Fruit fly (Drosophila melanogaster) whole organism, embryonic: Measurements from ENCODE around the gene Sf3b3.

Experiments
- ATbp ChIP-seq: fragments of 200-800 bp; sonication (Bioruptor generic); optimal IDR thresholded peaks from 2 replicates; lab custom pipeline; 2017; ENCODE audit warnings: missing biosample characterization, mild to moderate bottlenecking, missing genetic modification characterization, missing genetic modification reagents
- Aef1 ChIP-seq: fragments of 200-800 bp; sonication (Bioruptor generic); IDR thresholded peaks from 3 replicates; pipeline ENCODE4 v1.3.6; 2022; ENCODE audit warnings: missing biosample characterization, missing genetic modification characterization
- CG1024 ChIP-seq: fragments of 200-800 bp; sonication (Bioruptor generic); IDR thresholded peaks from 2 replicates; pipeline ENCODE4 v1.3.6; 2022; ENCODE audit warnings: missing biosample characterization, missing genetic modification characterization
- CG10267 ChIP-seq: fragments of 200-800 bp; sonication (Bioruptor generic); optimal IDR thresholded peaks from 2 replicates; lab custom pipeline; 2018; ENCODE audit warnings: missing biosample characterization, mild to moderate bottlenecking, missing genetic modification characterization, moderate library complexity
- CG10654 ChIP-seq: fragments of 200-800 bp; sonication (Bioruptor generic); optimal IDR thresholded peaks from 2 replicates; lab custom pipeline; 2016; ENCODE audit warnings: missing biosample characterization, missing genetic modification characterization
- CG11723 ChIP-seq: fragments of 200-800 bp; sonication (Bioruptor generic); optimal IDR thresholded peaks from 2 replicates; lab custom pipeline; 2017; ENCODE audit warnings: missing biosample characterization, mild to moderate bottlenecking, missing genetic modification characterization
- CG12942 ChIP-seq: fragments of 200-800 bp; sonication (Bioruptor generic); optimal IDR thresholded peaks from 3 replicates; lab custom pipeline; 2016; ENCODE audit warnings: missing biosample characterization, missing genetic modification characterization
- CG15479 ChIP-seq: fragments of 200-800 bp; sonication (Bioruptor generic); optimal IDR thresholded peaks from 3 replicates; lab custom pipeline; 2019; ENCODE audit warnings: missing biosample characterization, mild to moderate bottlenecking, missing genetic modification characterization, moderate library complexity
- CG17912 ChIP-seq: fragments of 200-800 bp; sonication (Bioruptor generic); optimal IDR thresholded peaks from 2 replicates; lab custom pipeline; 2018; ENCODE audit warnings: missing biosample characterization, mild to moderate bottlenecking, missing genetic modification characterization
- CG2129 ChIP-seq: fragments of 200-800 bp; sonication (Bioruptor generic); IDR thresholded peaks from 2 replicates; pipeline ENCODE4 v1.3.6; 2022; ENCODE audit warnings: missing biosample characterization, missing genetic modification characterization; ENCODE audit not compliant: partially characterized antibody
- CG31224 ChIP-seq: fragments of 200-800 bp; sonication (Bioruptor generic); IDR thresholded peaks from 2 replicates; pipeline ENCODE4 v1.3.6; 2022; ENCODE audit warnings: missing biosample characterization, missing genetic modification characterization
- CG3407 ChIP-seq: fragments of 200-800 bp; sonication (Bioruptor generic); optimal IDR thresholded peaks from 2 replicates; lab custom pipeline; 2018; ENCODE audit warnings: missing biosample characterization, mild to moderate bottlenecking, missing genetic modification characterization
- CG4617 ChIP-seq: fragments of 200-800 bp; sonication (Bioruptor generic); optimal IDR thresholded peaks from 3 replicates; lab custom pipeline; 2016; ENCODE audit warnings: missing biosample characterization, missing genetic modification characterization, borderline replicate concordance
- CG6254 ChIP-seq: fragments of 200-800 bp; sonication (Bioruptor generic); optimal IDR thresholded peaks from 3 replicates; lab custom pipeline; 2017; ENCODE audit warnings: mild to moderate bottlenecking, missing biosample characterization, missing genetic modification reagents, missing genetic modification characterization
- CG6854 ChIP-seq: fragments of 200-800 bp; sonication (Bioruptor generic); optimal IDR thresholded peaks from 3 replicates; lab custom pipeline; 2017; ENCODE audit warnings: missing biosample characterization, mild to moderate bottlenecking, missing genetic modification characterization
- CG7271 ChIP-seq: fragments of 200-800 bp; sonication (Bioruptor generic); optimal IDR thresholded peaks from 2 replicates; lab custom pipeline; 2018; ENCODE audit warnings: missing biosample characterization, mild to moderate bottlenecking, missing genetic modification characterization, moderate library complexity
- CG7357 ChIP-seq: fragments of 200-800 bp; sonication (Bioruptor generic); IDR thresholded peaks from 3 replicates; pipeline ENCODE4 v1.3.6; 2022; ENCODE audit warnings: missing biosample characterization, missing genetic modification characterization
- CG7963 ChIP-seq: fragments of 200-800 bp; sonication (Bioruptor generic); IDR thresholded peaks from 3 replicates; pipeline ENCODE4 v1.3.6; 2022; ENCODE audit warnings: missing biosample characterization, missing genetic modification characterization; ENCODE audit not compliant: partially characterized antibody
- CoRest ChIP-seq: fragments of 200-800 bp; sonication (Bioruptor generic); optimal IDR thresholded peaks from 3 replicates; lab custom pipeline; 2018; ENCODE audit warnings: missing biosample characterization, mild to moderate bottlenecking, missing genetic modification characterization, moderate library complexity
- D ChIP-seq, 2 experiments: fragments of 200-800 bp in 1 of 2; fragments of >200 bp in 1 of 2; sonication (Bioruptor generic) in 1 of 2; optimal IDR thresholded peaks; 2 replicates in 1 of 2; 3 replicates in 1 of 2; lab custom pipeline; 2017; ENCODE audit warnings: mild to moderate bottlenecking in 1 of 2, missing biosample characterization in 1 of 2, missing genetic modification characterization in 1 of 2, missing genetic modification reagents in 1 of 2
- Drgx ChIP-seq: fragments of 200-800 bp; sonication (Bioruptor generic); IDR thresholded peaks from 2 replicates; pipeline ENCODE4 v1.3.6; 2022; ENCODE audit warnings: missing biosample characterization, missing genetic modification characterization
- H15 ChIP-seq: fragments of 200-800 bp; sonication (Bioruptor generic); IDR thresholded peaks from 3 replicates; pipeline ENCODE4 v1.3.6; 2022; ENCODE audit warnings: missing biosample characterization, missing genetic modification characterization
- H2.0 ChIP-seq: fragments of 200-800 bp; sonication (Bioruptor generic); IDR thresholded peaks from 2 replicates; pipeline ENCODE4 v1.3.6; 2022; ENCODE audit warnings: missing biosample characterization, missing genetic modification characterization
- Lpt ChIP-seq: fragments of >200 bp; optimal IDR thresholded peaks from 2 replicates; lab custom pipeline; 2018; ENCODE audit warnings: missing biosample characterization, missing genetic modification characterization
- Mes4 ChIP-seq: fragments of 200-800 bp; sonication (Bioruptor generic); optimal IDR thresholded peaks from 2 replicates; lab custom pipeline; 2016; ENCODE audit warnings: missing biosample characterization, missing genetic modification characterization
- Mrtf ChIP-seq: fragments of 200-800 bp; sonication (Bioruptor generic); IDR thresholded peaks from 3 replicates; pipeline ENCODE4 v1.3.6; 2022; ENCODE audit warnings: missing biosample characterization, missing genetic modification characterization
- Nf-YC ChIP-seq: fragments of 200-800 bp; optimal IDR thresholded peaks from 3 replicates; lab custom pipeline; 2019; ENCODE audit warnings: missing biosample characterization, mild to moderate bottlenecking, missing genetic modification characterization, moderate library complexity
- Xbp1 ChIP-seq: fragments of 200-800 bp; sonication (Bioruptor generic); optimal IDR thresholded peaks from 3 replicates; lab custom pipeline; 2016; ENCODE audit warnings: missing biosample characterization, mild to moderate bottlenecking, missing genetic modification characterization
- al ChIP-seq: fragments of 200-800 bp; sonication (Bioruptor generic); IDR thresholded peaks from 2 replicates; pipeline ENCODE4 v1.3.6; 2022; ENCODE audit warnings: missing biosample characterization, missing genetic modification characterization
- crc ChIP-seq: fragments of 200-800 bp; sonication (Bioruptor generic); optimal IDR thresholded peaks from 2 replicates; lab custom pipeline; 2016; ENCODE audit warnings: missing biosample characterization, missing genetic modification characterization
- crp ChIP-seq, 2 experiments: fragments of 200-800 bp; sonication (Bioruptor generic); optimal IDR thresholded peaks; 2 replicates in 1 of 2; 3 replicates in 1 of 2; lab custom pipeline; 2017; ENCODE audit warnings: missing biosample characterization in 2 of 2, missing genetic modification characterization in 2 of 2, mild to moderate bottlenecking in 1 of 2, moderate library complexity in 1 of 2
- dan ChIP-seq: fragments of 200-800 bp; sonication (Bioruptor generic); IDR thresholded peaks from 2 replicates; pipeline ENCODE4 v1.3.6; 2022; ENCODE audit warnings: missing biosample characterization, missing genetic modification characterization
- danr ChIP-seq: fragments of 200-800 bp; sonication (Bioruptor generic); IDR thresholded peaks from 2 replicates; pipeline ENCODE4 v1.3.6; 2022; ENCODE audit warnings: missing biosample characterization, missing genetic modification characterization
- dati ChIP-seq: fragments of 200-800 bp; sonication (Bioruptor generic); IDR thresholded peaks from 2 replicates; pipeline ENCODE4 v1.3.6; 2022; ENCODE audit warnings: missing biosample characterization, missing genetic modification characterization
- exex ChIP-seq: fragments of 200-800 bp; sonication (Bioruptor generic); optimal IDR thresholded peaks from 4 replicates; lab custom pipeline; 2018; ENCODE audit warnings: missing biosample characterization, mild to moderate bottlenecking, missing genetic modification characterization, moderate library complexity
- hth ChIP-seq: fragments of >200 bp; optimal IDR thresholded peaks from 2 replicates; lab custom pipeline; 2017; ENCODE audit warnings: inconsistent platforms
- ken ChIP-seq: fragments of 200-800 bp; sonication (Bioruptor generic); IDR thresholded peaks from 3 replicates; pipeline ENCODE4 v1.3.6; 2022; ENCODE audit warnings: missing biosample characterization, missing genetic modification characterization
- lab ChIP-seq: fragments of 200-800 bp; sonication (Bioruptor generic); optimal IDR thresholded peaks from 3 replicates; lab custom pipeline; 2017; ENCODE audit warnings: missing biosample characterization, missing genetic modification characterization, mild to moderate bottlenecking, moderate library complexity, missing genetic modification reagents
- lov ChIP-seq, 2 experiments: fragments of 200-800 bp in 1 of 2; fragments of >200 bp in 1 of 2; sonication (Bioruptor generic) in 1 of 2; IDR thresholded peaks in 1 of 2; optimal IDR thresholded peaks in 1 of 2; 2 replicates in 1 of 2; 3 replicates in 1 of 2; pipeline versions ENCODE4 v1.3.6 to Lab custom; 2017 to 2022; ENCODE audit warnings: missing biosample characterization in 1 of 2, missing genetic modification characterization in 1 of 2
- nau ChIP-seq: fragments of 200-800 bp; sonication (Bioruptor generic); optimal IDR thresholded peaks from 3 replicates; lab custom pipeline; 2017; ENCODE audit warnings: missing biosample characterization, mild to moderate bottlenecking, missing genetic modification characterization, missing genetic modification reagents
- pan ChIP-seq, 4 experiments: fragments of >200 bp in 3 of 4; fragments of 200-800 bp in 1 of 4; sonication (Bioruptor generic) in 1 of 4; optimal IDR thresholded peaks in 3 of 4; IDR thresholded peaks in 1 of 4; 2 replicates each; pipeline versions ENCODE4 v1.3.6 to Lab custom; 2017 to 2022; ENCODE audit warnings: missing biosample characterization in 2 of 4, missing genetic modification characterization in 2 of 4, mixed read lengths in 1 of 4
- pb ChIP-seq: fragments of 200-800 bp; sonication (Bioruptor generic); optimal IDR thresholded peaks from 3 replicates; lab custom pipeline; 2016; ENCODE audit warnings: missing biosample characterization, missing genetic modification characterization
- pros ChIP-seq: fragments of 200-800 bp; sonication (Bioruptor generic); optimal IDR thresholded peaks from 3 replicates; lab custom pipeline; 2019; ENCODE audit warnings: missing biosample characterization, mild to moderate bottlenecking, missing genetic modification characterization, moderate library complexity
- psq ChIP-seq: fragments of 200-800 bp; sonication (Bioruptor generic); optimal IDR thresholded peaks from 2 replicates; lab custom pipeline; 2017; ENCODE audit warnings: missing biosample characterization, missing genetic modification characterization
- sens-2 ChIP-seq: fragments of 200-800 bp; sonication (Bioruptor generic); IDR thresholded peaks from 2 replicates; pipeline ENCODE4 v1.3.6; 2022; ENCODE audit warnings: missing biosample characterization, missing genetic modification characterization
- sisA ChIP-seq: fragments of 200-800 bp; sonication (Bioruptor generic); IDR thresholded peaks from 2 replicates; pipeline ENCODE4 v1.3.6; 2022; ENCODE audit warnings: missing biosample characterization, missing genetic modification characterization
- stc ChIP-seq: fragments of 200-800 bp; sonication (Bioruptor generic); IDR thresholded peaks from 2 replicates; pipeline ENCODE4 v1.3.6; 2022; ENCODE audit warnings: missing biosample characterization, missing genetic modification characterization
- tap ChIP-seq: fragments of 200-800 bp; optimal IDR thresholded peaks from 3 replicates; lab custom pipeline; 2019; ENCODE audit warnings: missing biosample characterization, mild to moderate bottlenecking, missing genetic modification characterization, moderate library complexity
- toy ChIP-seq: fragments of 200-800 bp; sonication (Bioruptor generic); IDR thresholded peaks from 2 replicates; pipeline ENCODE4 v1.3.6; 2022; ENCODE audit warnings: missing biosample characterization, missing genetic modification characterization

The Sf3b3 gene

DNA sequence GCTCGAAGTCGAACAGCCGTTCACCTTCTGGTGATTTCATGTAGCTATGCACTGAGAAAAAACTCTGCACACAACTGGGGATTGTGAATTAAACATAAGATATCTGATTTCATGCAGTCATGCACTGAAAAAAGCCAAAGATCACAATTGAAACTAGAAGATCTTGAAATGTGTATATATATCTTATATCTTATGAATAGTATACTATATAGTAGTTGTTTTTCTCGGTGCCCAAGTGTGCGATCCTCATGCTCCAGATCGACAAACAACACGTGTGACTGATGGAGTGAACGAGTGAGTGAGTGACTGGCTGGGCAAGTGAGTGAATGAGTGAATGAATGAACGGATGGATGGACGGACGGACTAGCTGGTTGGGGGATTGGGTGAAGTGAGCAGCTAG lies 11.2 kb downstream of the Sf3b3 start (continued):
- TF ChIP-seq lov (optimal IDR thresholded peaks at IDR 0.05; lab: Kevin White, UChicago): peak; percentile 62
- TF ChIP-seq lov (GFP tag; IDR thresholded peaks at IDR 0.05; lab: Robert Waterston, UW): no peak
- TF ChIP-seq H2.0 (GFP tag; lab: Robert Waterston, UW): peak; percentile 48; the same call in 1 of the 2 replicates
- TF ChIP-seq CG11723 (GFP tag; lab: Kevin White, UChicago): peak; percentile 32
- no peak for TF ChIP-seq Lpt
- TF ChIP-seq CG12942: no peak
- peak; percentile 53; the same call in 1 of the 2 replicates for TF ChIP-seq stc (GFP tag; lab: Robert Waterston, UW)
- peak; percentile 77 for TF ChIP-seq CG6254
- TF ChIP-seq CG7357 (GFP tag; lab: Robert Waterston, UW): peak; percentile 42; the same call in 1 of the 3 replicates
- no peak for TF ChIP-seq CG17912 (GFP tag; lab: Kevin White, UChicago)
- no peak for TF ChIP-seq dati (GFP tag; lab: Robert Waterston, UW)
- peak; percentile 61 for TF ChIP-seq CoRest (tag; lab: Kevin White, UChicago)
- peak; percentile 52 for TF ChIP-seq danr
- TF ChIP-seq hth (lab: Kevin White, UChicago): no peak
- TF ChIP-seq CG3407 (GFP tag; lab: Kevin White, UChicago): peak; percentile 50
- peak; percentile 45; the same call in 1 of the 2 replicates for TF ChIP-seq al (GFP tag; lab: Robert Waterston, UW)
- TF ChIP-seq tap (tag; lab: Kevin White, UChicago): peak; percentile 82
- TF ChIP-seq CG4617: no peak
- TF ChIP-seq CG10654 (GFP tag; lab: Kevin White, UChicago): peak; percentile 66
- peak; percentile 39 for TF ChIP-seq CG7271 (tag; lab: Kevin White, UChicago)
- TF ChIP-seq pan (optimal IDR thresholded peaks at IDR 0.05; lab: Kevin White, UChicago): no peak
- peak in 1 of 2 experiments; percentile 70 for TF ChIP-seq pan (GFP tag; optimal IDR thresholded peaks at IDR 0.05 in 1 of 2, IDR thresholded peaks at IDR 0.05 in 1 of 2)
- no peak for TF ChIP-seq crc
- TF ChIP-seq nau (GFP tag; lab: Kevin White, UChicago): peak; percentile 76
- TF ChIP-seq Mrtf (GFP tag; lab: Robert Waterston, UW): peak; percentile 51; the same call in 2 of the 3 replicates
- no peak for TF ChIP-seq CG2129 (GFP tag; lab: Robert Waterston, UW)
- peak; percentile 73; the same call in 2 of the 3 replicates for TF ChIP-seq ken (GFP tag; lab: Robert Waterston, UW)
- TF ChIP-seq CG6854 (GFP tag; lab: Kevin White, UChicago): peak; percentile 10
- TF ChIP-seq crp (GFP tag; optimal IDR thresholded peaks at IDR 0.05; lab: Kevin White, UChicago): peak in 1 of 2 experiments; percentile 15
- peak; percentile 35 for TF ChIP-seq Nf-YC (tag; lab: Kevin White, UChicago)
- TF ChIP-seq H15: peak; percentile 73
- peak; percentile 73 for TF ChIP-seq Xbp1 (GFP tag; lab: Kevin White, UChicago)
- TF ChIP-seq dan (GFP tag; lab: Robert Waterston, UW): peak; percentile 31; the same call in 1 of the 2 replicates
- peak; percentile 44; the same call in 1 of the 2 replicates for TF ChIP-seq CG31224
- peak; percentile 68 for TF ChIP-seq CG1024 (GFP tag; lab: Robert Waterston, UW)
- no peak for TF ChIP-seq CG15479
- peak; percentile 75 for TF ChIP-seq sisA
- TF ChIP-seq sens-2: 0 out of 2 replicates have a peak, but pooled peaks have one; percentile 35
- TF ChIP-seq CG10267 (tag; lab: Kevin White, UChicago): peak; percentile 59
- TF ChIP-seq Aef1 (GFP tag; lab: Robert Waterston, UW): peak; percentile 73
- no peak for TF ChIP-seq exex (tag; lab: Kevin White, UChicago)
- no peak for TF ChIP-seq psq (GFP tag; lab: Kevin White, UChicago)
- TF ChIP-seq lab (GFP tag; lab: Kevin White, UChicago): peak; percentile 82
- no peak for TF ChIP-seq pb (GFP tag; lab: Kevin White, UChicago)
- TF ChIP-seq D (optimal IDR thresholded peaks at IDR 0.05; lab: Kevin White, UChicago): no peak
- TF ChIP-seq D (GFP tag; optimal IDR thresholded peaks at IDR 0.05; lab: Kevin White, UChicago): peak; percentile 84
- no peak for TF ChIP-seq Mes4 (GFP tag; lab: Kevin White, UChicago)
- peak; percentile 79 for TF ChIP-seq ATbp (GFP tag; lab: Kevin White, UChicago)
- no peak for TF ChIP-seq pros (GFP tag; lab: Kevin White, UChicago)
- TF ChIP-seq Drgx: peak; percentile 72
- TF ChIP-seq CG7963 (GFP tag; lab: Robert Waterston, UW): no peak
- TF ChIP-seq toy (GFP tag; lab: Robert Waterston, UW): no peak
